Fruit fly (Drosophila melanogaster): ENCODE measurements around the gene xmas.

- TF ChIP-seq CG8478 (optimal IDR thresholded peaks at IDR 0.05) = no peak
- TF ChIP-seq CTCF (optimal IDR thresholded peaks at IDR 0.05) = no peak
Measured at dm6 chrX:17162446-17163013, 3.4 kb upstream of the xmas start.

Data from S2 (cell line).